Worm (Caenorhabditis elegans): ENCODE data around the gene W01C8.5.

- TF ChIP-seq elt-3 (tag; optimal IDR thresholded peaks at IDR 0.05) (no peak), nhr-76 (tag; optimal IDR thresholded peaks at IDR 0.05) (no peak), mep-1 (tag; optimal IDR thresholded peaks at IDR 0.05) (no peak), nhr-237 (tag; optimal IDR thresholded peaks at IDR 0.05) (no peak)
Measured at ce11 chrX:5692099-5692498, 5.0 kb downstream of the W01C8.5 start, which contains the start of gene W01C8.1.

All from whole organism, mixed stage, embryonic.